Fruit fly (Drosophila melanogaster) whole organism, embryonic: Measurements from ENCODE around the gene CG13313.

ENCODE experiments used
- Abd-B ChIP-seq: fragments of 200-800 bp; sonication (Bioruptor generic); optimal IDR thresholded peaks from 2 replicates; lab custom pipeline; 2018; ENCODE audit warnings: missing biosample characterization, mild to moderate bottlenecking, missing genetic modification characterization, moderate library complexity
- Aef1 ChIP-seq: fragments of 200-800 bp; sonication (Bioruptor generic); IDR thresholded peaks from 3 replicates; pipeline ENCODE4 v1.3.6; 2022; ENCODE audit warnings: missing biosample characterization, missing genetic modification characterization
- Atf3 ChIP-seq: fragments of 200-800 bp; sonication (Bioruptor generic); optimal IDR thresholded peaks from 3 replicates; lab custom pipeline; 2016; ENCODE audit warnings: missing biosample characterization, missing genetic modification characterization
- CG1024 ChIP-seq: fragments of 200-800 bp; sonication (Bioruptor generic); IDR thresholded peaks from 2 replicates; pipeline ENCODE4 v1.3.6; 2022; ENCODE audit warnings: missing biosample characterization, missing genetic modification characterization
- CG11695 ChIP-seq: fragments of 200-800 bp; sonication (Bioruptor generic); IDR thresholded peaks from 3 replicates; pipeline ENCODE4 v1.3.6; 2022; ENCODE audit warnings: missing biosample characterization, missing genetic modification characterization
- CG12391 ChIP-seq: fragments of 200-800 bp; sonication (Bioruptor generic); optimal IDR thresholded peaks from 3 replicates; lab custom pipeline; 2018; ENCODE audit warnings: missing biosample characterization, mild to moderate bottlenecking, missing genetic modification characterization, moderate library complexity
- CG12659 ChIP-seq: fragments of 200-800 bp; sonication (Bioruptor generic); optimal IDR thresholded peaks from 3 replicates; lab custom pipeline; 2017; ENCODE audit warnings: mild to moderate bottlenecking, missing biosample characterization, missing genetic modification reagents, missing genetic modification characterization
- CG14050 ChIP-seq: fragments of 200-800 bp; sonication (Bioruptor generic); IDR thresholded peaks from 3 replicates; pipeline ENCODE4 v1.3.6; 2022; ENCODE audit warnings: missing biosample characterization, missing genetic modification characterization
- CG16813 ChIP-seq: fragments of 200-800 bp; sonication (Bioruptor generic); IDR thresholded peaks from 3 replicates; pipeline ENCODE4 v1.3.6; 2022; ENCODE audit warnings: missing biosample characterization, missing genetic modification characterization; ENCODE audit not compliant: partially characterized antibody
- CG17568 ChIP-seq: fragments of 200-800 bp; sonication (Bioruptor generic); optimal IDR thresholded peaks from 2 replicates; lab custom pipeline; 2018; ENCODE audit warnings: missing biosample characterization, mild to moderate bottlenecking, missing genetic modification characterization, moderate library complexity
- CG2116 ChIP-seq: fragments of 200-800 bp; sonication (Bioruptor generic); optimal IDR thresholded peaks from 3 replicates; lab custom pipeline; 2018; ENCODE audit warnings: missing biosample characterization, mild to moderate bottlenecking, missing genetic modification characterization
- CG3407 ChIP-seq: fragments of 200-800 bp; sonication (Bioruptor generic); optimal IDR thresholded peaks from 2 replicates; lab custom pipeline; 2018; ENCODE audit warnings: missing biosample characterization, mild to moderate bottlenecking, missing genetic modification characterization
- CG34422 ChIP-seq: fragments of 200-800 bp; sonication (Bioruptor generic); IDR thresholded peaks from 3 replicates; pipeline ENCODE4 v1.3.6; 2022; ENCODE audit warnings: missing biosample characterization, missing genetic modification characterization
- CG4424 ChIP-seq: fragments of 200-800 bp; sonication (Bioruptor generic); optimal IDR thresholded peaks from 3 replicates; lab custom pipeline; 2016; ENCODE audit warnings: missing biosample characterization, missing genetic modification characterization
- CG5180 ChIP-seq: fragments of 200-800 bp; sonication (Bioruptor generic); optimal IDR thresholded peaks from 3 replicates; lab custom pipeline; 2017; ENCODE audit warnings: missing biosample characterization, missing genetic modification characterization, mild to moderate bottlenecking, moderate library complexity, missing genetic modification reagents
- CG6791 ChIP-seq: fragments of 200-800 bp; sonication (Bioruptor generic); IDR thresholded peaks from 3 replicates; pipeline ENCODE4 v1.3.6; 2022; ENCODE audit warnings: missing biosample characterization, missing genetic modification characterization; ENCODE audit not compliant: partially characterized antibody
- CG7963 ChIP-seq: fragments of 200-800 bp; sonication (Bioruptor generic); IDR thresholded peaks from 3 replicates; pipeline ENCODE4 v1.3.6; 2022; ENCODE audit warnings: missing biosample characterization, missing genetic modification characterization; ENCODE audit not compliant: partially characterized antibody
- CG9215 ChIP-seq: fragments of 200-800 bp; sonication (Bioruptor generic); IDR thresholded peaks from 2 replicates; pipeline ENCODE4 v1.3.6; 2022; ENCODE audit warnings: missing biosample characterization, missing genetic modification characterization
- Dip3 ChIP-seq: fragments of 200-800 bp; sonication (Bioruptor generic); optimal IDR thresholded peaks from 3 replicates; lab custom pipeline; 2016; ENCODE audit warnings: missing biosample characterization, missing genetic modification characterization
- Doc3 ChIP-seq: fragments of 200-800 bp; sonication (Bioruptor generic); IDR thresholded peaks from 3 replicates; pipeline ENCODE4 v1.3.6; 2022; ENCODE audit warnings: missing biosample characterization, missing genetic modification characterization; ENCODE audit not compliant: partially characterized antibody
- E2f2 ChIP-seq: fragments of 200-800 bp; sonication (Bioruptor generic); IDR thresholded peaks from 2 replicates; pipeline ENCODE4 v1.3.6; 2022; ENCODE audit warnings: missing biosample characterization, missing genetic modification characterization
- Fer2 ChIP-seq: fragments of 200-800 bp; sonication (Bioruptor generic); optimal IDR thresholded peaks from 2 replicates; lab custom pipeline; 2018; ENCODE audit warnings: missing biosample characterization, mild to moderate bottlenecking, missing genetic modification characterization, moderate library complexity
- Fer3 ChIP-seq: fragments of 200-800 bp; sonication (Bioruptor generic); optimal IDR thresholded peaks from 2 replicates; lab custom pipeline; 2018; ENCODE audit warnings: missing biosample characterization, mild to moderate bottlenecking, missing genetic modification characterization, moderate library complexity
- MESR4 ChIP-seq: fragments of 200-800 bp; sonication (Bioruptor generic); optimal IDR thresholded peaks from 2 replicates; lab custom pipeline; 2018; ENCODE audit warnings: missing biosample characterization, mild to moderate bottlenecking, missing genetic modification characterization, moderate library complexity
- Med ChIP-seq: fragments of 200-800 bp; sonication (Bioruptor generic); peaks from one replicate; lab custom pipeline; 2016; ENCODE audit warnings: missing biosample characterization, missing genetic modification characterization, mild to moderate bottlenecking, inconsistent platforms, moderate library complexity
- NC2α ChIP-seq: fragments of 200-800 bp; sonication (Bioruptor generic); optimal IDR thresholded peaks from 2 replicates; lab custom pipeline; 2016; ENCODE audit warnings: missing biosample characterization, missing genetic modification characterization
- Sry-β ChIP-seq: fragments of 200-800 bp; sonication (Bioruptor generic); optimal IDR thresholded peaks from 2 replicates; lab custom pipeline; 2018; ENCODE audit warnings: missing biosample characterization, mild to moderate bottlenecking, missing genetic modification characterization, moderate library complexity
- Ssrp ChIP-seq: fragments of 200-800 bp; sonication (Bioruptor generic); optimal IDR thresholded peaks from 2 replicates; lab custom pipeline; 2018; ENCODE audit warnings: missing biosample characterization, mild to moderate bottlenecking, missing genetic modification characterization, moderate library complexity
- ato ChIP-seq: fragments of 200-800 bp; sonication (Bioruptor generic); IDR thresholded peaks from 2 replicates; pipeline ENCODE4 v1.3.6; 2022; ENCODE audit warnings: missing biosample characterization, missing genetic modification characterization; ENCODE audit not compliant: partially characterized antibody
- croc ChIP-seq: fragments of 200-800 bp; sonication (Bioruptor generic); conservative IDR thresholded peaks from 3 replicates; pipeline ENCODE4 v1.3.6; 2022; ENCODE audit warnings: missing biosample characterization, missing genetic modification characterization
- dan ChIP-seq: fragments of 200-800 bp; sonication (Bioruptor generic); IDR thresholded peaks from 2 replicates; pipeline ENCODE4 v1.3.6; 2022; ENCODE audit warnings: missing biosample characterization, missing genetic modification characterization
- disco-r ChIP-seq: fragments of 200-800 bp; sonication (Bioruptor generic); optimal IDR thresholded peaks from 2 replicates; lab custom pipeline; 2016; ENCODE audit warnings: missing biosample characterization, missing genetic modification characterization
- en ChIP-seq: fragments of 200-800 bp; sonication (Bioruptor generic); optimal IDR thresholded peaks from 2 replicates; lab custom pipeline; 2016; ENCODE audit warnings: missing biosample characterization, missing genetic modification characterization
- gfzf ChIP-seq: fragments of 200-800 bp; sonication (Bioruptor generic); optimal IDR thresholded peaks from 2 replicates; lab custom pipeline; 2016; ENCODE audit warnings: missing biosample characterization, mild to moderate bottlenecking, missing genetic modification characterization, moderate library complexity
- hbn ChIP-seq: fragments of 200-800 bp; sonication (Bioruptor generic); IDR thresholded peaks from 2 replicates; pipeline ENCODE4 v1.3.6; 2022; ENCODE audit warnings: missing biosample characterization, missing genetic modification characterization; ENCODE audit not compliant: partially characterized antibody
- mirr ChIP-seq: fragments of 200-800 bp; sonication (Bioruptor generic); optimal IDR thresholded peaks from 3 replicates; lab custom pipeline; 2018; ENCODE audit warnings: missing biosample characterization, mild to moderate bottlenecking, missing genetic modification characterization
- pzg ChIP-seq: fragments of 200-800 bp; sonication (Bioruptor generic); optimal IDR thresholded peaks from 3 replicates; lab custom pipeline; 2018; ENCODE audit warnings: missing biosample characterization, mild to moderate bottlenecking, missing genetic modification characterization, moderate library complexity
- sim ChIP-seq: fragments of 200-800 bp; sonication (Bioruptor generic); IDR thresholded peaks from 2 replicates; pipeline ENCODE4 v1.3.6; 2022; ENCODE audit warnings: missing biosample characterization, missing genetic modification characterization
- sna ChIP-seq: fragments of 200-800 bp; sonication (Bioruptor generic); IDR thresholded peaks from 2 replicates; pipeline ENCODE4 v1.3.6; 2022; ENCODE audit warnings: missing biosample characterization, missing genetic modification characterization; ENCODE audit not compliant: partially characterized antibody
- ssp ChIP-seq: fragments of 200-800 bp; sonication (Bioruptor generic); IDR thresholded peaks from 2 replicates; pipeline ENCODE4 v1.3.6; 2022; ENCODE audit warnings: missing biosample characterization, missing genetic modification characterization
- ttk ChIP-seq: fragments of 200-800 bp; sonication (Bioruptor generic); IDR thresholded peaks from 2 replicates; pipeline ENCODE4 v2.1.2; 2022; ENCODE audit warnings: missing biosample characterization, missing genetic modification characterization
- unc-4 ChIP-seq: fragments of 200-800 bp; sonication (Bioruptor generic); IDR thresholded peaks from 2 replicates; pipeline ENCODE4 v1.3.6; 2022; ENCODE audit warnings: missing biosample characterization, missing genetic modification characterization; ENCODE audit not compliant: partially characterized antibody
- usp ChIP-seq: fragments of >200 bp; optimal IDR thresholded peaks from 2 replicates; lab custom pipeline; 2017; ENCODE audit warnings: missing biosample characterization, missing genetic modification characterization
- vnd ChIP-seq: fragments of 200-800 bp; sonication (Bioruptor generic); IDR thresholded peaks from 3 replicates; pipeline ENCODE4 v1.3.6; 2022; ENCODE audit warnings: missing biosample characterization, missing genetic modification characterization; ENCODE audit not compliant: partially characterized antibody
- wek ChIP-seq: fragments of 200-800 bp; sonication (Bioruptor generic); optimal IDR thresholded peaks from 3 replicates; lab custom pipeline; 2018; ENCODE audit warnings: missing biosample characterization, mild to moderate bottlenecking, missing genetic modification characterization, moderate library complexity
- zfh2 ChIP-seq: fragments of 200-800 bp; sonication (Bioruptor generic); optimal IDR thresholded peaks from 2 replicates; lab custom pipeline; 2016; ENCODE audit warnings: missing biosample characterization, missing genetic modification characterization

Gene CG13313

DNA sequence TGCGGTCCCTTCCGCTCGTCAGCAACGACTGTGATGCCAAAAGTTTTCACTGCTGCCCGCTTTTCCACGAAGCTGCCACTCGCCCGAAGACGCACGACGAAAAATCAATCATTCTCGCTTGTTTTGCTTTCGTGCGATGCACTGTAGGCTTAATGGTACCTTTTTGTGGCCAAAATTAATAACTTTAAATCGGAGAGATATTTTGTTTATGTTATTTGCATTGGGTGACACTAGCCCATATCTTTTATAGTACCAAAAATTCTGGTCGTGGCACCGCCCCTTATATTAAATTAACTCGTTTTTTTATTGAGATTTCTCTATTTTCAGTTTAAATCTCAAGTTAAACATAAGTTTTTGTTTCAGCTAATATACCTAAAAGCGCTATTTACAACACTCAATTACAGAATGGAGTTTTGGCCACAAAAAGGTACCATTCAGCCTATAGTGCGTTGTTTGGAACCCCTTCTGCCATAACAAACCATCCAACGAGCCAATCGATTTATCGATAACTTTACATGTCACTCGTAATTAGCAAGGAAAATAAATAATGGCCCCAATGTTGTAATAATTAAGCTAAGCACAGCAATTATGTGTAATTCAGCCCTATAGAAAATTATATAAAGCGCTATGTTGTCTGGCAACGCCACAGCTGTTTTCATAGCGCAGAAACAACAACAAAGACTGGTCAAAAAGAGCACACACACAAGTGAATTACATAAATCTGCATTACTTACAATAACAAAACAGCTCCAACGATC lies 5.3 kb upstream of the CG13313 start (continued):
- TF ChIP-seq CG34422 (GFP tag; lab: Robert Waterston, UW) (no peak), Fer3 (peak; percentile 70), sim (GFP tag; lab: Robert Waterston, UW) (no peak), CG11695 (GFP tag; lab: Robert Waterston, UW) (peak; percentile 50; the same call in 1 of the 3 replicates), CG12391 (peak; percentile 70), MESR4 (no peak), Fer2 (tag; lab: Kevin White, UChicago) (peak; percentile 49), zfh2 (peak; percentile 50), Aef1 (GFP tag; lab: Robert Waterston, UW) (no peak), Atf3 (GFP tag; lab: Kevin White, UChicago) (no peak), pzg (peak; percentile 21), en (GFP tag; lab: Kevin White, UChicago) (peak; percentile 27), mirr (GFP tag; lab: Kevin White, UChicago) (no peak), ssp (GFP tag; lab: Robert Waterston, UW) (no peak), Ssrp (tag; lab: Kevin White, UChicago) (peak; percentile 60), Dip3 (GFP tag; lab: Kevin White, UChicago) (peak; percentile 15), CG9215 (GFP tag; lab: Robert Waterston, UW) (no peak), croc (GFP tag; lab: Robert Waterston, UW) (peak; percentile 23; the same call in 2 of the 3 replicates), usp (GFP tag; lab: Kevin White, UChicago) (no peak), Abd-B (GFP tag; lab: Kevin White, UChicago) (peak; percentile 64), CG3407 (GFP tag; lab: Kevin White, UChicago) (peak; percentile 65), disco-r (peak; percentile 57), CG4424 (GFP tag; lab: Kevin White, UChicago) (peak; percentile 36), CG5180 (GFP tag; lab: Kevin White, UChicago) (peak; percentile 59), hbn (GFP tag; lab: Robert Waterston, UW) (no peak)

DNA sequence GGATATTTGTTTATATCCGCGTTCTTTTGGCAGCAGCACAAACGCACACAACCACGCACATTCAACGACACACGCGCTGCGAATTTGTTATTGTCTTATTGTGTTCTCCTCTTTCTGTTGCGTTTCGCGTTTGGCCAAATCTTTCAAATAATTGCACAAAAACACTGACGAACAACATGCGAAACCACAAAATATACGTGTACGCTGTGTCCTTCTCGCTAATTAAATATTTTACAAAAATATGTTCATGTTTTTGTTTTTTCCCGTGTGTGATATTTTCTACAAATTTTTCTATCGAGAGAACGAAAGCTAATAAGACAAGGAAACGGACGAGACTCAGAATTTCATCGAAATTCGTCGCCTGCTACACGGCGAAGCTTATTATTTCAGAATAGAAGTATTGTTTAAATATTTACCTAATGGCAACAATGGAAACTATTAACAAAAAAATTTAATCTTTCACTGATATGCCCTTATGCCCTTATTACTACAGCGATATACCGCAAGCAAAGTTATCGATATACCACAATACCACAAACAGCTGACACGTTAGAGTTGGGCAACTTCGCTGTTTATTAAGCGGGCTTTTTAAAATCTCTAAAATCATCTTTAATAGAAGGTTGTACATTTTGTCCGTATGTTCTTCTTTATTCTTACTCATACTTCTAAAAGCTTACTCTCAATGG lies 4.6 kb upstream of the CG13313 start, which contains the start of the genes CG43783 and orb2:
Gene CG43783, minus strand, starts transcription at position 311 of the 686 bp plus-strand sequence.
Gene orb2, minus strand, starts transcription at position 502 of the 686 bp plus-strand sequence.
- TF ChIP-seq Med (GFP tag; lab: Kevin White, UChicago) (peak; percentile 32), CG17568 (GFP tag; lab: Kevin White, UChicago) (no peak), Doc3 (GFP tag; lab: Robert Waterston, UW) (peak; percentile 33; the same call in 1 of the 3 replicates), unc-4 (peak; percentile 64), Aef1 (GFP tag; lab: Robert Waterston, UW) (no peak), CG14050 (GFP tag; lab: Robert Waterston, UW) (no peak), Abd-B (GFP tag; lab: Kevin White, UChicago) (no peak), wek (GFP tag; lab: Kevin White, UChicago) (peak; percentile 63), sna (peak; percentile 71; the same call in 1 of the 2 replicates), CG1024 (GFP tag; lab: Robert Waterston, UW) (no peak), ato (peak; percentile 75), CG7963 (GFP tag; lab: Robert Waterston, UW) (0 out of 3 replicates have a peak, but pooled peaks have one; percentile 56), dan (no peak), gfzf (GFP tag; lab: Kevin White, UChicago) (peak; percentile 13), CG16813 (GFP tag; lab: Robert Waterston, UW) (peak; percentile 38; the same call in 1 of the 3 replicates), CG2116 (GFP tag; lab: Kevin White, UChicago) (peak; percentile 72), ttk (GFP tag; lab: Robert Waterston, UW) (no peak), croc (GFP tag; lab: Robert Waterston, UW) (no peak), E2f2 (GFP tag; lab: Robert Waterston, UW) (peak; percentile 89), Sry-β (peak; percentile 21), vnd (GFP tag; lab: Robert Waterston, UW) (no peak), NC2α (GFP tag; lab: Kevin White, UChicago) (no peak), CG6791 (GFP tag; lab: Robert Waterston, UW) (peak; percentile 66; the same call in 2 of the 3 replicates), CG12659 (GFP tag; lab: Kevin White, UChicago) (peak; percentile 4)
